Fruit fly (Drosophila melanogaster) Kc167 (cell line): Measurements from ENCODE around the gene CG31637.

ENCODE experiments used
- Myc ChIP-seq: fragments of >200 bp; optimal IDR thresholded peaks from 2 replicates; lab custom pipeline; 2017; ENCODE audit warnings: missing external identifiers
- h ChIP-seq: fragments of >200 bp; optimal IDR thresholded peaks from 3 replicates; lab custom pipeline; 2018; ENCODE audit warnings: missing external identifiers
- psq ChIP-seq: fragments of >200 bp; optimal IDR thresholded peaks from 2 replicates; lab custom pipeline; 2017; ENCODE audit warnings: missing external identifiers
- ttk ChIP-seq: sonication (Bioruptor generic); optimal IDR thresholded peaks from 2 replicates; lab custom pipeline; 2017; ENCODE audit warnings: missing external identifiers

- TF ChIP-seq psq (lab: Kevin White, UChicago): no peak
- TF ChIP-seq Myc: no peak
- no peak for TF ChIP-seq ttk
- TF ChIP-seq h (lab: Kevin White, UChicago): no peak
Measured at dm6 chr2L:6557429-6558384, 59.3 kb downstream of the CG31637 start, which contains the start of the genes IFT52 and COX5B.
